Fruit fly (Drosophila melanogaster) whole organism, adult: ENCODE measurements around the gene mRpL40.

Source experiments
- CG11617 ChIP-seq: fragments of 200-800 bp; sonication (Bioruptor generic); optimal IDR thresholded peaks from 2 replicates; lab custom pipeline; 2017; ENCODE audit warnings: mild to moderate bottlenecking, missing biosample characterization, missing genetic modification reagents, missing genetic modification characterization
- CG12768 ChIP-seq: fragments of 200-800 bp; sonication (Bioruptor generic); optimal IDR thresholded peaks from 2 replicates; lab custom pipeline; 2017; ENCODE audit warnings: missing biosample characterization, missing genetic modification characterization, mild to moderate bottlenecking, moderate library complexity, missing genetic modification reagents
- CG14711 ChIP-seq: fragments of 200-800 bp; sonication (Bioruptor generic); optimal IDR thresholded peaks from 2 replicates; lab custom pipeline; 2018; ENCODE audit warnings: missing biosample characterization, mild to moderate bottlenecking, missing genetic modification characterization, moderate library complexity
- CG33017 ChIP-seq: fragments of 200-800 bp; sonication (Bioruptor generic); optimal IDR thresholded peaks from 2 replicates; lab custom pipeline; 2018; ENCODE audit warnings: missing biosample characterization, mild to moderate bottlenecking, missing genetic modification characterization, moderate library complexity
- CG5204 ChIP-seq: fragments of 200-800 bp; sonication (Bioruptor generic); optimal IDR thresholded peaks from 2 replicates; lab custom pipeline; 2016; ENCODE audit warnings: missing biosample characterization, missing genetic modification characterization
- CG7101 ChIP-seq: fragments of 200-800 bp; sonication (Bioruptor generic); optimal IDR thresholded peaks from 2 replicates; lab custom pipeline; 2018; ENCODE audit warnings: missing biosample characterization, mild to moderate bottlenecking, missing genetic modification characterization, moderate library complexity
- Clk ChIP-seq: fragments of 200-800 bp; sonication (Bioruptor generic); optimal IDR thresholded peaks from 2 replicates; lab custom pipeline; 2017; ENCODE audit warnings: missing biosample characterization, missing genetic modification characterization
- bab1 ChIP-seq: fragments of 200-800 bp; sonication (Bioruptor generic); optimal IDR thresholded peaks from 3 replicates; lab custom pipeline; 2019; ENCODE audit warnings: missing biosample characterization, mild to moderate bottlenecking, missing genetic modification characterization, moderate library complexity
- cnc ChIP-seq, 2 experiments: fragments of >200 bp; optimal IDR thresholded peaks; 2 replicates each; lab custom pipeline; 2017
- kay ChIP-seq: fragments of 200-800 bp; sonication (Bioruptor generic); peaks from one replicate; lab custom pipeline; 2016; ENCODE audit warnings: missing biosample characterization, missing genetic modification characterization, borderline replicate concordance
- tj ChIP-seq: fragments of 200-800 bp; sonication (Bioruptor generic); optimal IDR thresholded peaks from 3 replicates; lab custom pipeline; 2017; ENCODE audit warnings: missing biosample characterization, mild to moderate bottlenecking, missing genetic modification characterization, moderate library complexity

Gene mRpL40

DNA sequence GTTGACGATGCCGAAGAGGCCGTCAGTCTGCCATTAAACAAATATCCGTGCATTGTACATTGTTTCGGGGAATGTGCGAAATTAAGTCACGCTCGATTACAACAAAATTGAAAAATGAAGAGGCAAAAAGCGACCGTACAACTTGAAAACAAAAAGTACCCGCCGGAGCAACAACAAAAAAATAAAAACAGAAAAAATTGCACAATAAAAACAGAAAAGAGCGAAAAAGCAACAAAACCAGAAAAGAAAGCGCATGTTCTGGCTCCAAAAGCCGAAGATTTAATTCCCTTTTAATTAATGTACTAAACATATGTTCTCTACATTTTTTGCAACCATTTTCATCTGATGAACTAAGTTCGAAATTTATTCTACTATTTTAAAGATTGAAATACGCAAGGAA lies 48.8 kb downstream of the mRpL40 start:
- TF ChIP-seq Clk (GFP tag; lab: Kevin White, UChicago) (no peak), CG7101 (tag; lab: Kevin White, UChicago) (no peak), CG5204 (no peak), CG33017 (tag; lab: Kevin White, UChicago) (no peak), bab1 (GFP tag; lab: Kevin White, UChicago) (no peak), kay (no peak), CG14711 (no peak), cnc (optimal IDR thresholded peaks at IDR 0.05; lab: Kevin White, UChicago) (no peak), CG12768 (no peak), tj (no peak)

DNA sequence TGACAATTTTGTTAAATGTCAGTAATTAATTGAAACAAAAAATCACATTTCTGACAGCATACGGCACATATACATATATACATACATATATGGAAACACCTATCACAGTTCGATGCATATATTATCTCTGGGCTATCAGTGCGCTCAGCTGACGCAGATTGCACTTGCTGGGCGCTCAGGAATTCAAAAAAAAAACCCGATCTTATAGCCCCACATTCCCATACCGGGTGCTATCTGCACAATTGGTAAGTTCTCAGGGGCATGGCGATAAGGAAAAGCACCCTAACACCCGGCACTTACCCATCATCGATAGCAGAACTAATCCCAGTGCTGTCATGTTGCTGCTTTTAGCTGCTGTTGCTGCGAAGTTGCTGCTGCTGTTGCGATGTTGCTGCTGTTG lies 49.6 kb downstream of the mRpL40 start:
- TF ChIP-seq CG11617 (GFP tag; lab: Kevin White, UChicago) (no peak), kay (peak; percentile 14), CG7101 (tag; lab: Kevin White, UChicago) (no peak)
